Worm (Caenorhabditis elegans) whole organism, L3 larva: Measurements from ENCODE around the gene W05H7.1.
A peak's percentile ranks its signal among the peaks of the same experiment; 100 is the strongest.
"Not testable (repeated sequence)": the region's sequence is repeated elsewhere in the genome, so short reads cannot be mapped to it uniquely, and the experiment has no call there.

Source experiments
- ZK546.5 ChIP-seq: sonication (generic microtip); optimal IDR thresholded peaks from 2 replicates; lab custom pipeline; 2017; ENCODE audit warnings: missing biosample characterization, missing genetic modification characterization
- aly-2 ChIP-seq: fragments of 150-350 bp; optimal IDR thresholded peaks from 2 replicates; lab custom pipeline; 2014; ENCODE audit warnings: missing biosample characterization, missing genetic modification characterization
- ceh-16 ChIP-seq: sonication (generic microtip); optimal IDR thresholded peaks from 2 replicates; lab custom pipeline; 2017; ENCODE audit warnings: missing biosample characterization, missing genetic modification characterization
- ceh-28 ChIP-seq: fragments of 150-350 bp; optimal IDR thresholded peaks from 2 replicates; lab custom pipeline; 2014; ENCODE audit warnings: missing biosample characterization, missing genetic modification reagents, missing genetic modification characterization
- ceh-82 ChIP-seq: fragments of 150-350 bp; optimal IDR thresholded peaks from 2 replicates; lab custom pipeline; 2014; ENCODE audit warnings: missing biosample characterization, missing genetic modification characterization
- egl-27 ChIP-seq: sonication (generic microtip); optimal IDR thresholded peaks from 4 replicates; lab custom pipeline; 2017; ENCODE audit warnings: missing biosample characterization, missing genetic modification reagents, missing genetic modification characterization
- egl-5 ChIP-seq: fragments of 150-350 bp; optimal IDR thresholded peaks from 2 replicates; lab custom pipeline; 2017; ENCODE audit warnings: missing biosample characterization, missing genetic modification reagents, missing genetic modification characterization, inconsistent platforms
- elt-1 ChIP-seq: fragments of 150-350 bp; optimal IDR thresholded peaks from 2 replicates; lab custom pipeline; 2014; ENCODE audit warnings: missing biosample characterization, missing genetic modification characterization
- elt-2 ChIP-seq: sonication (generic microtip); optimal IDR thresholded peaks from 2 replicates; lab custom pipeline; 2016; ENCODE audit warnings: missing genetic modification reagents, mild to moderate bottlenecking, missing genetic modification characterization, missing compliant biosample characterization
- eor-1 ChIP-seq, 2 experiments: fragments of 150-350 bp; optimal IDR thresholded peaks; 2 replicates each; lab custom pipeline; 2014 to 2018; ENCODE audit warnings: missing biosample characterization in 2 of 2, missing genetic modification characterization in 2 of 2
- fkh-10 ChIP-seq: sonication (generic microtip); optimal IDR thresholded peaks from 2 replicates; lab custom pipeline; 2017; ENCODE audit warnings: missing biosample characterization, missing genetic modification reagents, missing genetic modification characterization
- fkh-2 ChIP-seq: fragments of 150-350 bp; optimal IDR thresholded peaks from 2 replicates; lab custom pipeline; 2014; ENCODE audit warnings: missing biosample characterization, missing genetic modification reagents, missing genetic modification characterization
- hmg-11 ChIP-seq: sonication (generic microtip); optimal IDR thresholded peaks from 2 replicates; lab custom pipeline; 2016; ENCODE audit warnings: missing genetic modification characterization, missing compliant biosample characterization
- lin-39 ChIP-seq: fragments of 150-350 bp; optimal IDR thresholded peaks from 2 replicates; lab custom pipeline; 2018; ENCODE audit warnings: missing biosample characterization, missing genetic modification reagents, missing genetic modification characterization
- lsy-12 ChIP-seq: sonication (generic microtip); optimal IDR thresholded peaks from 2 replicates; lab custom pipeline; 2016; ENCODE audit warnings: mild to moderate bottlenecking, missing genetic modification characterization, missing compliant biosample characterization
- mdl-1 ChIP-seq: fragments of 150-350 bp; optimal IDR thresholded peaks from 2 replicates; lab custom pipeline; 2014; ENCODE audit warnings: missing biosample characterization, missing genetic modification characterization
- mml-1 ChIP-seq: fragments of 150-350 bp; sonication (generic microtip); optimal IDR thresholded peaks from 3 replicates; lab custom pipeline; 2014; ENCODE audit warnings: missing biosample characterization, missing genetic modification characterization
- nfya-1 ChIP-seq: sonication (generic microtip); optimal IDR thresholded peaks from 2 replicates; lab custom pipeline; 2017; ENCODE audit warnings: missing genetic modification characterization, mild to moderate bottlenecking, missing compliant biosample characterization, antibody characterized with exemption, moderate library complexity; ENCODE audit not compliant: insufficient read depth
- nhr-11 ChIP-seq: fragments of 150-350 bp; optimal IDR thresholded peaks from 2 replicates; lab custom pipeline; 2014; ENCODE audit warnings: missing biosample characterization, missing genetic modification characterization
- nhr-12 ChIP-seq: fragments of 150-350 bp; optimal IDR thresholded peaks from 2 replicates; lab custom pipeline; 2014; ENCODE audit warnings: missing biosample characterization, missing genetic modification characterization
- nhr-237 ChIP-seq: fragments of 150-350 bp; optimal IDR thresholded peaks from 2 replicates; lab custom pipeline; 2014; ENCODE audit warnings: missing biosample characterization, missing genetic modification characterization
- nhr-25 ChIP-seq: sonication (generic microtip); optimal IDR thresholded peaks from 2 replicates; lab custom pipeline; 2017; ENCODE audit warnings: missing biosample characterization, missing genetic modification characterization
- nhr-43 ChIP-seq: sonication (generic microtip); optimal IDR thresholded peaks from 2 replicates; lab custom pipeline; 2016; ENCODE audit warnings: mild to moderate bottlenecking, missing genetic modification characterization, missing compliant biosample characterization; ENCODE audit not compliant: poor library complexity, severe bottlenecking
- nhr-67 ChIP-seq: fragments of 150-350 bp; optimal IDR thresholded peaks from 2 replicates; lab custom pipeline; 2014; ENCODE audit warnings: missing biosample characterization, missing genetic modification characterization
- nhr-77 ChIP-seq: fragments of 150-350 bp; optimal IDR thresholded peaks from 2 replicates; lab custom pipeline; 2014; ENCODE audit warnings: missing biosample characterization, missing genetic modification characterization
- pha-4 ChIP-seq: fragments of 150-350 bp; optimal IDR thresholded peaks from 2 replicates; lab custom pipeline; 2014; ENCODE audit warnings: missing biosample characterization, missing genetic modification reagents, missing genetic modification characterization
- pqm-1 ChIP-seq: fragments of 150-350 bp; optimal IDR thresholded peaks from 2 replicates; lab custom pipeline; 2017; ENCODE audit warnings: missing biosample characterization, missing genetic modification characterization, inconsistent platforms
- sea-2 ChIP-seq: fragments of 150-350 bp; sonication (generic microtip); optimal IDR thresholded peaks from 4 replicates; lab custom pipeline; 2014; ENCODE audit warnings: missing biosample characterization, missing genetic modification reagents, missing genetic modification characterization
- skn-1 ChIP-seq: fragments of 150-350 bp; optimal IDR thresholded peaks from 2 replicates; lab custom pipeline; 2014; ENCODE audit warnings: missing biosample characterization, missing genetic modification characterization
- snpc-4 ChIP-seq: fragments of 150-350 bp; optimal IDR thresholded peaks from 2 replicates; lab custom pipeline; 2014; ENCODE audit warnings: missing biosample characterization, missing genetic modification characterization
- unc-62 ChIP-seq: fragments of 150-350 bp; sonication (generic microtip); optimal IDR thresholded peaks from 4 replicates; lab custom pipeline; 2014; ENCODE audit warnings: missing biosample characterization, missing genetic modification reagents, missing genetic modification characterization
- ztf-4 ChIP-seq: fragments of 150-350 bp; optimal IDR thresholded peaks from 2 replicates; lab custom pipeline; 2014; ENCODE audit warnings: missing biosample characterization, missing genetic modification characterization

W05H7.1 gene

ce11 chrX:1430707-1431106 is 19.9 kb upstream of the W05H7.1 start, which contains the start of gene F19G12.1:
Gene F19G12.1, plus strand, starts transcription at chrX:1431007.
- not testable (repeated sequence) for TF ChIP-seq lsy-12 (tag; lab: Kevin White, UChicago); nfya-1 (tag; lab: Kevin White, UChicago); ZK546.5

- no peak for TF ChIP-seq nhr-237 (tag; lab: Kevin White, UChicago)
- no peak for TF ChIP-seq egl-5 (tag; lab: Kevin White, UChicago)
- peak; percentile 28 for TF ChIP-seq snpc-4 (tag; lab: Kevin White, UChicago)
- peak; percentile 19 for TF ChIP-seq lin-39 (tag; lab: Kevin White, UChicago)
- no peak for TF ChIP-seq lsy-12 (tag; lab: Kevin White, UChicago)
- TF ChIP-seq nhr-77, result no peak
- peak; percentile 45 for TF ChIP-seq hmg-11 (tag; lab: Kevin White, UChicago)
- no peak for TF ChIP-seq nhr-43
- no peak for TF ChIP-seq ZK546.5
- TF ChIP-seq mml-1 (tag; lab: Kevin White, UChicago), result no peak
- no peak for TF ChIP-seq nhr-67 (tag; lab: Kevin White, UChicago)
- no peak for TF ChIP-seq nhr-25 (tag; lab: Kevin White, UChicago)
- no peak for TF ChIP-seq fkh-2 (tag; lab: Kevin White, UChicago)
- no peak for TF ChIP-seq mdl-1 (tag; lab: Kevin White, UChicago)
- no peak for TF ChIP-seq elt-1 (tag; lab: Kevin White, UChicago)
- TF ChIP-seq ceh-16 (tag; lab: Kevin White, UChicago), result no peak
- no peak for TF ChIP-seq skn-1 (tag; lab: Kevin White, UChicago)
- peak; percentile 20 for TF ChIP-seq ceh-28 (tag; lab: Kevin White, UChicago)
- TF ChIP-seq, all 47 proteins: peak for 4
Observed at ce11 chrX:1437097-1437496, 13.5 kb upstream of the W05H7.1 start.

ce11 chrX:1438925-1439324 is 11.6 kb upstream of the W05H7.1 start:
- peak; percentile 16 for TF ChIP-seq fkh-10 (GFP tag; lab: Kevin White, UChicago)
- TF ChIP-seq ceh-28 (tag; lab: Kevin White, UChicago), result peak; percentile 7
- TF ChIP-seq unc-62 (GFP tag; lab: Kevin White, UChicago), result no peak
- peak; percentile 7 for TF ChIP-seq mdl-1 (tag; lab: Kevin White, UChicago)
- no peak for TF ChIP-seq ZK546.5
- no peak for TF ChIP-seq snpc-4 (tag; lab: Kevin White, UChicago)
- TF ChIP-seq, all 47 proteins: peak for 3

- no peak for TF ChIP-seq eor-1 (tag; optimal IDR thresholded peaks at IDR 0.05; lab: Kevin White, UChicago)
- TF ChIP-seq nhr-25 (tag; lab: Kevin White, UChicago), result no peak
- no peak for TF ChIP-seq ztf-4 (tag; lab: Kevin White, UChicago)
- TF ChIP-seq hmg-11 (tag; lab: Kevin White, UChicago), result no peak
- TF ChIP-seq egl-27 (tag; lab: Kevin White, UChicago), result no peak
- TF ChIP-seq nfya-1 (tag; lab: Kevin White, UChicago), result no peak
- TF ChIP-seq aly-2 (tag; lab: Kevin White, UChicago), result no peak
- TF ChIP-seq mml-1 (tag; lab: Kevin White, UChicago), result no peak
- TF ChIP-seq skn-1 (tag; lab: Kevin White, UChicago), result no peak
- TF ChIP-seq pqm-1 (tag; lab: Kevin White, UChicago), result no peak
- no peak for TF ChIP-seq nhr-12 (tag; lab: Kevin White, UChicago)
- no peak for TF ChIP-seq nhr-11 (tag; lab: Kevin White, UChicago)
- TF ChIP-seq ceh-82, result no peak
- no peak for TF ChIP-seq sea-2 (GFP tag; lab: Kevin White, UChicago)
- no peak for TF ChIP-seq ZK546.5
- TF ChIP-seq, all 47 proteins: peak for 0
Observed at ce11 chrX:1440161-1440560, 10.4 kb upstream of the W05H7.1 start, which contains the start of gene sedl-1. Gene sedl-1, minus strand, starts transcription at chrX:1440261.

- TF ChIP-seq lsy-12 (tag; lab: Kevin White, UChicago), result no peak
- TF ChIP-seq elt-2 (tag; lab: Kevin White, UChicago), result no peak
- TF ChIP-seq fkh-2 (tag; lab: Kevin White, UChicago), result no peak
- TF ChIP-seq ceh-16 (tag; lab: Kevin White, UChicago), result no peak
- no peak for TF ChIP-seq eor-1 (tag; optimal IDR thresholded peaks at IDR 0.05; lab: Kevin White, UChicago)
- TF ChIP-seq lin-39 (tag; lab: Kevin White, UChicago), result no peak
- TF ChIP-seq nhr-43, result no peak
- no peak for TF ChIP-seq pha-4 (tag; lab: Kevin White, UChicago)
- TF ChIP-seq skn-1 (tag; lab: Kevin White, UChicago), result no peak
- TF ChIP-seq mml-1 (tag; lab: Kevin White, UChicago), result no peak
- no peak for TF ChIP-seq aly-2 (tag; lab: Kevin White, UChicago)
Observed at ce11 chrX:1441602-1442183, 8.9 kb upstream of the W05H7.1 start.
